Worm (Caenorhabditis elegans) whole organism, late embryonic: ENCODE results near the gene C15H11.10.

ENCODE experiments used
- C08G9.2 ChIP-seq: sonication (generic microtip); optimal IDR thresholded peaks from 2 replicates; lab custom pipeline; 2016; ENCODE audit warnings: mild to moderate bottlenecking, missing genetic modification characterization, moderate library complexity, missing compliant biosample characterization
- C38D4.7 ChIP-seq: fragments of 200-800 bp; sonication (Bioruptor generic); optimal IDR thresholded peaks from 2 replicates; lab custom pipeline; 2018; ENCODE audit warnings: mild to moderate bottlenecking, missing genetic modification characterization, moderate library complexity, missing compliant biosample characterization
- F13H6.1 ChIP-seq: sonication (generic microtip); optimal IDR thresholded peaks from 2 replicates; lab custom pipeline; 2016; ENCODE audit warnings: missing genetic modification characterization, missing compliant biosample characterization
- K02D7.2 ChIP-seq: sonication (generic microtip); optimal IDR thresholded peaks from 2 replicates; lab custom pipeline; 2017; ENCODE audit warnings: mild to moderate bottlenecking, missing genetic modification characterization, missing compliant biosample characterization
- K09A11.1 ChIP-seq: sonication (generic microtip); optimal IDR thresholded peaks from 2 replicates; lab custom pipeline; 2017; ENCODE audit warnings: antibody characterized with exemption, mild to moderate bottlenecking, missing genetic modification characterization, missing compliant biosample characterization; ENCODE audit not compliant: insufficient read depth
- T23F11.4 ChIP-seq: fragments of 200-800 bp; sonication (Bioruptor generic); optimal IDR thresholded peaks from 2 replicates; lab custom pipeline; 2018; ENCODE audit warnings: mild to moderate bottlenecking, missing genetic modification characterization, missing compliant biosample characterization
- ama-1 ChIP-seq: fragments of 150-350 bp; optimal IDR thresholded peaks from 2 replicates; lab custom pipeline; 2014
- ceh-14 ChIP-seq: sonication (generic microtip); optimal IDR thresholded peaks from 2 replicates; lab custom pipeline; 2016; ENCODE audit warnings: missing genotype, missing genetic modification characterization, missing compliant biosample characterization
- ceh-18 ChIP-seq: sonication (generic microtip); optimal IDR thresholded peaks from 2 replicates; lab custom pipeline; 2016; ENCODE audit warnings: missing genetic modification characterization, missing compliant biosample characterization
- ceh-19 ChIP-seq: fragments of 200-800 bp; sonication (Bioruptor generic); optimal IDR thresholded peaks from 2 replicates; lab custom pipeline; 2018; ENCODE audit warnings: mild to moderate bottlenecking, missing genetic modification characterization, missing compliant biosample characterization
- ceh-2 ChIP-seq: sonication (generic microtip); optimal IDR thresholded peaks from 2 replicates; lab custom pipeline; 2016; ENCODE audit warnings: missing genotype, missing genetic modification characterization, missing compliant biosample characterization
- ceh-22 ChIP-seq: sonication (generic microtip); optimal IDR thresholded peaks from 2 replicates; lab custom pipeline; 2017; ENCODE audit warnings: missing biosample characterization, missing genetic modification characterization
- ceh-24 ChIP-seq: sonication (generic microtip); optimal IDR thresholded peaks from 2 replicates; lab custom pipeline; 2016; ENCODE audit warnings: mild to moderate bottlenecking, missing genetic modification characterization, missing compliant biosample characterization
- ceh-30 ChIP-seq: fragments of 150-350 bp; optimal IDR thresholded peaks from 2 replicates; lab custom pipeline; 2014; ENCODE audit warnings: missing biosample characterization, missing genetic modification characterization
- ceh-31 ChIP-seq: sonication (generic microtip); optimal IDR thresholded peaks from 2 replicates; lab custom pipeline; 2016; ENCODE audit warnings: missing genetic modification characterization, missing compliant biosample characterization
- ceh-34 ChIP-seq: sonication (generic microtip); optimal IDR thresholded peaks from 2 replicates; lab custom pipeline; 2016; ENCODE audit warnings: mild to moderate bottlenecking, missing genetic modification characterization, missing compliant biosample characterization
- ceh-45 ChIP-seq: fragments of 200-800 bp; sonication (Bioruptor generic); IDR thresholded peaks from 2 replicates; pipeline ENCODE4 v1.3.6; 2022; ENCODE audit warnings: missing genetic modification reagents, missing genetic modification characterization, missing compliant biosample characterization
- ceh-48 ChIP-seq: sonication (generic microtip); optimal IDR thresholded peaks from 2 replicates; lab custom pipeline; 2016; ENCODE audit warnings: missing genetic modification characterization, inconsistent platforms, missing compliant biosample characterization
- ceh-6 ChIP-seq: fragments of 200-800 bp; sonication (Bioruptor generic); optimal IDR thresholded peaks from 2 replicates; lab custom pipeline; 2018; ENCODE audit warnings: mild to moderate bottlenecking, missing genetic modification characterization, missing compliant biosample characterization
- ceh-9 ChIP-seq: sonication (generic microtip); optimal IDR thresholded peaks from 2 replicates; lab custom pipeline; 2016; ENCODE audit warnings: mild to moderate bottlenecking, missing genetic modification characterization, inconsistent platforms, missing compliant biosample characterization
- dmd-4 ChIP-seq: sonication (generic microtip); optimal IDR thresholded peaks from 2 replicates; lab custom pipeline; 2016; ENCODE audit warnings: borderline replicate concordance, missing genetic modification characterization, missing compliant biosample characterization
- elt-2 ChIP-seq: sonication (generic microtip); optimal IDR thresholded peaks from 2 replicates; lab custom pipeline; 2016; ENCODE audit warnings: missing genetic modification reagents, missing genetic modification characterization, missing compliant biosample characterization
- elt-4 ChIP-seq: sonication (generic microtip); optimal IDR thresholded peaks from 2 replicates; lab custom pipeline; 2016; ENCODE audit warnings: missing genetic modification characterization, missing compliant biosample characterization
- ets-4 ChIP-seq: sonication (generic microtip); optimal IDR thresholded peaks from 2 replicates; lab custom pipeline; 2016; ENCODE audit warnings: missing genetic modification characterization, missing compliant biosample characterization
- eyg-1 ChIP-seq: sonication (generic microtip); optimal IDR thresholded peaks from 2 replicates; lab custom pipeline; 2016; ENCODE audit warnings: missing genotype, missing genetic modification characterization, missing compliant biosample characterization
- fkh-10 ChIP-seq: fragments of 150-350 bp; optimal IDR thresholded peaks from 2 replicates; lab custom pipeline; 2014; ENCODE audit warnings: missing biosample characterization, missing genetic modification reagents, missing genetic modification characterization
- fkh-6 ChIP-seq: sonication (generic microtip); optimal IDR thresholded peaks from 2 replicates; lab custom pipeline; 2016; ENCODE audit warnings: missing genetic modification characterization, missing compliant biosample characterization
- hlh-13 ChIP-seq: fragments of 200-800 bp; sonication (Bioruptor generic); optimal IDR thresholded peaks from 2 replicates; lab custom pipeline; 2018; ENCODE audit warnings: mild to moderate bottlenecking, missing genetic modification characterization, missing compliant biosample characterization
- hlh-15 ChIP-seq: sonication (generic microtip); optimal IDR thresholded peaks from 2 replicates; lab custom pipeline; 2016; ENCODE audit warnings: missing genetic modification characterization, missing compliant biosample characterization
- hlh-30 ChIP-seq: sonication (generic microtip); optimal IDR thresholded peaks from 2 replicates; lab custom pipeline; 2017; ENCODE audit warnings: antibody characterized with exemption, missing genetic modification characterization, missing compliant biosample characterization; ENCODE audit not compliant: insufficient read depth
- hlh-6 ChIP-seq: sonication (generic microtip); optimal IDR thresholded peaks from 2 replicates; lab custom pipeline; 2016; ENCODE audit warnings: missing genotype, missing genetic modification characterization, missing compliant biosample characterization
- hlh-8 ChIP-seq: sonication (generic microtip); optimal IDR thresholded peaks from 2 replicates; lab custom pipeline; 2016; ENCODE audit warnings: missing genotype, missing genetic modification characterization, missing compliant biosample characterization
- mec-3 ChIP-seq: sonication (generic microtip); optimal IDR thresholded peaks from 2 replicates; lab custom pipeline; 2016; ENCODE audit warnings: borderline replicate concordance, missing genetic modification characterization, missing compliant biosample characterization
- nfya-1 ChIP-seq: sonication (generic microtip); optimal IDR thresholded peaks from 2 replicates; lab custom pipeline; 2017; ENCODE audit warnings: missing genetic modification characterization, mild to moderate bottlenecking, missing compliant biosample characterization, antibody characterized with exemption, moderate library complexity
- nhr-11 ChIP-seq: fragments of 150-350 bp; optimal IDR thresholded peaks from 2 replicates; lab custom pipeline; 2014; ENCODE audit warnings: missing biosample characterization, missing genetic modification characterization
- npax-4 ChIP-seq: sonication (generic microtip); optimal IDR thresholded peaks from 2 replicates; lab custom pipeline; 2016; ENCODE audit warnings: missing genetic modification characterization, missing compliant biosample characterization
- pax-1 ChIP-seq: fragments of 150-350 bp; optimal IDR thresholded peaks from 2 replicates; lab custom pipeline; 2014; ENCODE audit warnings: missing biosample characterization, missing genetic modification characterization
- pha-2 ChIP-seq: sonication (generic microtip); optimal IDR thresholded peaks from 2 replicates; lab custom pipeline; 2017; ENCODE audit warnings: mild to moderate bottlenecking, missing genetic modification characterization, missing compliant biosample characterization
- pha-4 ChIP-seq: fragments of 150-350 bp; optimal IDR thresholded peaks from 2 replicates; lab custom pipeline; 2018; ENCODE audit warnings: missing biosample characterization, missing genetic modification reagents, missing genetic modification characterization
- pros-1 ChIP-seq: fragments of 150-350 bp; optimal IDR thresholded peaks from 2 replicates; lab custom pipeline; 2014; ENCODE audit warnings: missing biosample characterization, missing genetic modification reagents, missing genetic modification characterization
- ref-2 ChIP-seq: sonication (generic microtip); optimal IDR thresholded peaks from 2 replicates; lab custom pipeline; 2016; ENCODE audit warnings: missing genetic modification characterization, missing compliant biosample characterization
- rnt-1 ChIP-seq: sonication (generic microtip); optimal IDR thresholded peaks from 2 replicates; lab custom pipeline; 2016; ENCODE audit warnings: missing genetic modification characterization, missing compliant biosample characterization
- sox-2 ChIP-seq: fragments of 200-800 bp; sonication (Bioruptor generic); IDR thresholded peaks from 2 replicates; pipeline ENCODE4 v1.3.6; 2022; ENCODE audit warnings: missing genetic modification reagents, missing genetic modification characterization, missing compliant biosample characterization
- sox-4 ChIP-seq: sonication (generic microtip); optimal IDR thresholded peaks from 2 replicates; lab custom pipeline; 2017; ENCODE audit warnings: mild to moderate bottlenecking, missing genetic modification characterization, inconsistent platforms, missing compliant biosample characterization
- tbx-2 ChIP-seq: sonication (generic microtip); optimal IDR thresholded peaks from 2 replicates; lab custom pipeline; 2016; ENCODE audit warnings: missing genetic modification characterization, missing compliant biosample characterization
- tbx-7 ChIP-seq: sonication (generic microtip); optimal IDR thresholded peaks from 2 replicates; lab custom pipeline; 2016; ENCODE audit warnings: missing genotype, missing genetic modification characterization, missing compliant biosample characterization
- unc-3 ChIP-seq, 2 experiments: fragments of 200-800 bp in 1 of 2; sonication (Bioruptor generic) in 1 of 2; sonication (generic microtip) in 1 of 2; conservative IDR thresholded peaks in 1 of 2; optimal IDR thresholded peaks in 1 of 2; 2 replicates each; pipeline versions ENCODE4 v1.3.6 to Lab custom; 2016 to 2022; ENCODE audit warnings: missing compliant biosample characterization in 2 of 2, missing genetic modification characterization in 2 of 2, missing genetic modification reagents in 1 of 2
- unc-55 ChIP-seq: sonication (generic microtip); optimal IDR thresholded peaks from 2 replicates; lab custom pipeline; 2017; ENCODE audit warnings: missing biosample characterization, missing genetic modification reagents, missing genetic modification characterization
- ztf-16 ChIP-seq: sonication (generic microtip); optimal IDR thresholded peaks from 2 replicates; lab custom pipeline; 2017; ENCODE audit warnings: missing genetic modification characterization, missing compliant biosample characterization

Gene C15H11.10

ce11 chrV:14423268-14423667 is 31.3 kb downstream of the C15H11.10 start, which contains the start of gene rpoa-12 (continued):
- no peak for TF ChIP-seq unc-3 (GFP tag; conservative IDR thresholded peaks at IDR 0.05; lab: Robert Waterston, UW)
- no peak for TF ChIP-seq unc-3 (tag; optimal IDR thresholded peaks at IDR 0.05; lab: Kevin White, UChicago)
- TF ChIP-seq C38D4.7 (GFP tag; lab: Kevin White, UChicago) = no peak
- no peak for TF ChIP-seq ceh-24 (tag; lab: Kevin White, UChicago)
- TF ChIP-seq ztf-16 (tag; lab: Kevin White, UChicago) = no peak
- TF ChIP-seq unc-55 (GFP tag; lab: Kevin White, UChicago) = no peak
- TF ChIP-seq ceh-30 (tag; lab: Kevin White, UChicago) = no peak
- no peak for TF ChIP-seq eyg-1 (tag; lab: Kevin White, UChicago)
- TF ChIP-seq K02D7.2 = no peak
- TF ChIP-seq hlh-30 (tag; lab: Kevin White, UChicago) = no peak
- TF ChIP-seq sox-2 (GFP tag; lab: Robert Waterston, UW) = no peak
- TF ChIP-seq ceh-48 (tag; lab: Kevin White, UChicago) = no peak
- no peak for TF ChIP-seq fkh-6 (tag; lab: Kevin White, UChicago)
- peak; percentile 19 for TF ChIP-seq rnt-1 (tag; lab: Kevin White, UChicago)
- no peak for TF ChIP-seq npax-4
- TF ChIP-seq T23F11.4 = no peak
- TF ChIP-seq ceh-14 (tag; lab: Kevin White, UChicago) = peak; percentile 22
- no peak for TF ChIP-seq mec-3
- TF ChIP-seq ceh-45 (GFP tag; lab: Robert Waterston, UW) = no peak
- no peak for TF ChIP-seq pha-4 (tag; lab: Kevin White, UChicago)
- TF ChIP-seq hlh-13 (GFP tag; lab: Kevin White, UChicago) = no peak
- TF ChIP-seq ceh-31 (tag; lab: Kevin White, UChicago) = peak; percentile 86
- TF ChIP-seq hlh-6 (tag; lab: Kevin White, UChicago) = no peak
- no peak for TF ChIP-seq nhr-11 (tag; lab: Kevin White, UChicago)
- TF ChIP-seq ceh-18 (tag; lab: Kevin White, UChicago) = peak; percentile 16
- TF ChIP-seq ceh-6 = no peak
- TF ChIP-seq ceh-2 (tag; lab: Kevin White, UChicago) = peak; percentile 62
- TF ChIP-seq dmd-4 (tag; lab: Kevin White, UChicago) = peak; percentile 5
- no peak for TF ChIP-seq K09A11.1 (tag; lab: Kevin White, UChicago)
- no peak for TF ChIP-seq F13H6.1 (tag; lab: Kevin White, UChicago)
- no peak for TF ChIP-seq ceh-19 (GFP tag; lab: Kevin White, UChicago)
- TF ChIP-seq pha-2 = no peak
- TF ChIP-seq tbx-2 (tag; lab: Kevin White, UChicago) = peak; percentile 76
- TF ChIP-seq elt-4 = no peak
- no peak for TF ChIP-seq pax-1 (tag; lab: Kevin White, UChicago)
- no peak for TF ChIP-seq pros-1 (tag; lab: Kevin White, UChicago)
- TF ChIP-seq elt-2 (tag; lab: Kevin White, UChicago) = peak; percentile 56
- TF ChIP-seq ceh-9 = no peak
- TF ChIP-seq hlh-15 (tag; lab: Kevin White, UChicago) = no peak

ce11 chrV:14424958-14425492 is 33.1 kb downstream of the C15H11.10 start, which contains the start of gene rrsr-1:
Gene rrsr-1, minus strand, starts transcription at chrV:14425008.
- TF ChIP-seq hlh-13 (GFP tag; lab: Kevin White, UChicago) (no peak), ets-4 (no peak), unc-3 (GFP tag; conservative IDR thresholded peaks at IDR 0.05; lab: Robert Waterston, UW) (no peak), unc-3 (tag; optimal IDR thresholded peaks at IDR 0.05; lab: Kevin White, UChicago) (no peak), nhr-11 (tag; lab: Kevin White, UChicago) (no peak), fkh-10 (GFP tag; lab: Kevin White, UChicago) (no peak), ama-1 (lab: Kevin White, UChicago) (no peak), tbx-7 (tag; lab: Kevin White, UChicago) (no peak), dmd-4 (tag; lab: Kevin White, UChicago) (no peak), nfya-1 (peak; percentile 44), ceh-22 (tag; lab: Kevin White, UChicago) (no peak), tbx-2 (tag; lab: Kevin White, UChicago) (peak; percentile 36), ref-2 (tag; lab: Kevin White, UChicago) (no peak), ceh-9 (no peak), unc-55 (GFP tag; lab: Kevin White, UChicago) (no peak), ceh-34 (tag; lab: Kevin White, UChicago) (peak; percentile 15), elt-2 (tag; lab: Kevin White, UChicago) (peak; percentile 6), hlh-8 (no peak), ceh-19 (GFP tag; lab: Kevin White, UChicago) (no peak), ceh-30 (tag; lab: Kevin White, UChicago) (no peak), fkh-6 (tag; lab: Kevin White, UChicago) (no peak), rnt-1 (tag; lab: Kevin White, UChicago) (no peak), C38D4.7 (GFP tag; lab: Kevin White, UChicago) (no peak), T23F11.4 (no peak), elt-4 (no peak), sox-4 (tag; lab: Kevin White, UChicago) (no peak), ceh-2 (tag; lab: Kevin White, UChicago) (no peak), ztf-16 (tag; lab: Kevin White, UChicago) (no peak), C08G9.2 (tag; lab: Kevin White, UChicago) (no peak)
